Fruit fly (Drosophila melanogaster) whole organism, embryonic: ENCODE data around the gene CG13314.

Source experiments
- Atf-2 ChIP-seq: fragments of 200-800 bp; sonication (Bioruptor generic); optimal IDR thresholded peaks from 2 replicates; lab custom pipeline; 2016; ENCODE audit warnings: missing biosample characterization, missing genetic modification characterization
- BEAF-32 ChIP-seq: fragments of 200-800 bp; sonication (Bioruptor generic); optimal IDR thresholded peaks from 3 replicates; lab custom pipeline; 2017; ENCODE audit warnings: missing biosample characterization, missing genetic modification characterization, mild to moderate bottlenecking, moderate library complexity, missing genetic modification reagents
- Bgb ChIP-seq: fragments of 200-800 bp; sonication (Bioruptor generic); IDR thresholded peaks from 2 replicates; pipeline ENCODE4 v1.3.6; 2022; ENCODE audit warnings: missing biosample characterization, missing genetic modification characterization; ENCODE audit not compliant: partially characterized antibody
- CG11695 ChIP-seq: fragments of 200-800 bp; sonication (Bioruptor generic); IDR thresholded peaks from 3 replicates; pipeline ENCODE4 v1.3.6; 2022; ENCODE audit warnings: missing biosample characterization, missing genetic modification characterization
- CG11723 ChIP-seq: fragments of 200-800 bp; sonication (Bioruptor generic); optimal IDR thresholded peaks from 2 replicates; lab custom pipeline; 2017; ENCODE audit warnings: missing biosample characterization, mild to moderate bottlenecking, missing genetic modification characterization
- CG13123 ChIP-seq: fragments of 200-800 bp; sonication (Bioruptor generic); optimal IDR thresholded peaks from 2 replicates; lab custom pipeline; 2016; ENCODE audit warnings: missing biosample characterization, missing genetic modification characterization
- CG13287 ChIP-seq: fragments of 200-800 bp; sonication (Bioruptor generic); IDR thresholded peaks from 2 replicates; pipeline ENCODE4 v1.3.6; 2022; ENCODE audit warnings: missing biosample characterization, missing genetic modification characterization; ENCODE audit not compliant: partially characterized antibody
- CG14050 ChIP-seq: fragments of 200-800 bp; sonication (Bioruptor generic); IDR thresholded peaks from 3 replicates; pipeline ENCODE4 v1.3.6; 2022; ENCODE audit warnings: missing biosample characterization, missing genetic modification characterization
- CG15514 ChIP-seq: fragments of 200-800 bp; sonication (Bioruptor generic); optimal IDR thresholded peaks from 3 replicates; lab custom pipeline; 2017; ENCODE audit warnings: missing biosample characterization, missing genetic modification characterization, mild to moderate bottlenecking, moderate library complexity, missing genetic modification reagents
- CG16813 ChIP-seq: fragments of 200-800 bp; sonication (Bioruptor generic); IDR thresholded peaks from 3 replicates; pipeline ENCODE4 v1.3.6; 2022; ENCODE audit warnings: missing biosample characterization, missing genetic modification characterization; ENCODE audit not compliant: partially characterized antibody
- CG2116 ChIP-seq: fragments of 200-800 bp; sonication (Bioruptor generic); optimal IDR thresholded peaks from 3 replicates; lab custom pipeline; 2018; ENCODE audit warnings: missing biosample characterization, mild to moderate bottlenecking, missing genetic modification characterization
- CG2120 ChIP-seq: fragments of 200-800 bp; sonication (Bioruptor generic); optimal IDR thresholded peaks from 3 replicates; lab custom pipeline; 2016; ENCODE audit warnings: missing biosample characterization, missing genetic modification characterization
- CG2199 ChIP-seq: fragments of 200-800 bp; sonication (Bioruptor generic); IDR thresholded peaks from 3 replicates; pipeline ENCODE4 v1.3.6; 2022; ENCODE audit warnings: missing biosample characterization, missing genetic modification characterization
- CG2712 ChIP-seq: fragments of 200-800 bp; optimal IDR thresholded peaks from 3 replicates; lab custom pipeline; 2019; ENCODE audit warnings: missing biosample characterization, mild to moderate bottlenecking, missing genetic modification characterization, moderate library complexity
- CG4730 ChIP-seq: fragments of 200-800 bp; sonication (Bioruptor generic); IDR thresholded peaks from 2 replicates; pipeline ENCODE4 v1.3.6; 2022; ENCODE audit warnings: missing biosample characterization, missing genetic modification characterization
- CG6683 ChIP-seq: fragments of 200-800 bp; sonication (Bioruptor generic); optimal IDR thresholded peaks from 2 replicates; lab custom pipeline; 2017; ENCODE audit warnings: missing biosample characterization, mild to moderate bottlenecking, missing genetic modification characterization, missing genetic modification reagents
- CG6765 ChIP-seq: fragments of 200-800 bp; sonication (Bioruptor generic); optimal IDR thresholded peaks from 3 replicates; lab custom pipeline; 2017; ENCODE audit warnings: missing biosample characterization, mild to moderate bottlenecking, missing genetic modification characterization
- CG8281 ChIP-seq: fragments of 200-800 bp; sonication (Bioruptor generic); optimal IDR thresholded peaks from 2 replicates; lab custom pipeline; 2018; ENCODE audit warnings: missing biosample characterization, mild to moderate bottlenecking, missing genetic modification characterization, moderate library complexity
- Dref ChIP-seq: fragments of 200-800 bp; sonication (Bioruptor generic); IDR thresholded peaks from 2 replicates; pipeline ENCODE4 v1.3.6; 2022; ENCODE audit warnings: missing biosample characterization, missing genetic modification characterization
- E2f2 ChIP-seq: fragments of 200-800 bp; sonication (Bioruptor generic); IDR thresholded peaks from 2 replicates; pipeline ENCODE4 v1.3.6; 2022; ENCODE audit warnings: missing biosample characterization, missing genetic modification characterization
- ERR ChIP-seq: fragments of 200-800 bp; sonication (Bioruptor generic); optimal IDR thresholded peaks from 2 replicates; lab custom pipeline; 2016; ENCODE audit warnings: missing biosample characterization, missing genetic modification characterization
- HmgZ ChIP-seq: fragments of 200-800 bp; sonication (Bioruptor generic); optimal IDR thresholded peaks from 2 replicates; lab custom pipeline; 2018; ENCODE audit warnings: missing biosample characterization, mild to moderate bottlenecking, missing genetic modification characterization
- Hr39 ChIP-seq: fragments of >200 bp; optimal IDR thresholded peaks from 2 replicates; lab custom pipeline; 2017
- Lhr ChIP-seq: fragments of 200-800 bp; sonication (Bioruptor generic); optimal IDR thresholded peaks from 3 replicates; lab custom pipeline; 2017; ENCODE audit warnings: mild to moderate bottlenecking, missing biosample characterization, missing genetic modification reagents, missing genetic modification characterization
- MBD-R2 ChIP-seq: fragments of 200-800 bp; sonication (Bioruptor generic); IDR thresholded peaks from 2 replicates; pipeline ENCODE4 v1.3.6; 2022; ENCODE audit warnings: missing biosample characterization, missing genetic modification characterization
- Myb ChIP-seq: fragments of 200-800 bp; sonication (Bioruptor generic); optimal IDR thresholded peaks from 2 replicates; lab custom pipeline; 2016; ENCODE audit warnings: missing biosample characterization, missing genetic modification characterization
- Rx ChIP-seq: fragments of 200-800 bp; sonication (Bioruptor generic); IDR thresholded peaks from 2 replicates; pipeline ENCODE4 v1.3.6; 2022; ENCODE audit warnings: missing biosample characterization, missing genetic modification characterization
- Side ChIP-seq: fragments of 200-800 bp; sonication (Bioruptor generic); optimal IDR thresholded peaks from 2 replicates; lab custom pipeline; 2016; ENCODE audit warnings: missing biosample characterization, missing genetic modification characterization
- Sin3A ChIP-seq: fragments of >200 bp; optimal IDR thresholded peaks from 2 replicates; lab custom pipeline; 2018
- Sry-δ ChIP-seq: fragments of 200-800 bp; sonication (Bioruptor generic); optimal IDR thresholded peaks from 2 replicates; lab custom pipeline; 2016; ENCODE audit warnings: missing biosample characterization, missing genetic modification characterization
- btn ChIP-seq: fragments of 200-800 bp; sonication (Bioruptor generic); optimal IDR thresholded peaks from 2 replicates; lab custom pipeline; 2016; ENCODE audit warnings: missing biosample characterization, missing genetic modification characterization
- cwo ChIP-seq: fragments of 200-800 bp; sonication (Bioruptor generic); optimal IDR thresholded peaks from 3 replicates; lab custom pipeline; 2017; ENCODE audit warnings: missing biosample characterization, missing genetic modification characterization, mild to moderate bottlenecking, moderate library complexity, missing genetic modification reagents
- dmrt99B ChIP-seq: fragments of 200-800 bp; sonication (Bioruptor generic); optimal IDR thresholded peaks from 2 replicates; lab custom pipeline; 2018; ENCODE audit warnings: missing biosample characterization, mild to moderate bottlenecking, missing genetic modification characterization, moderate library complexity
- en ChIP-seq: fragments of 200-800 bp; sonication (Bioruptor generic); optimal IDR thresholded peaks from 2 replicates; lab custom pipeline; 2016; ENCODE audit warnings: missing biosample characterization, missing genetic modification characterization
- fd96Cb ChIP-seq: fragments of 200-800 bp; sonication (Bioruptor generic); optimal IDR thresholded peaks from 2 replicates; lab custom pipeline; 2018; ENCODE audit warnings: missing biosample characterization, mild to moderate bottlenecking, missing genetic modification characterization, moderate library complexity
- gcm ChIP-seq: fragments of 200-800 bp; sonication (Bioruptor generic); optimal IDR thresholded peaks from 2 replicates; lab custom pipeline; 2019; ENCODE audit warnings: missing biosample characterization, mild to moderate bottlenecking, missing genetic modification characterization, moderate library complexity
- gfzf ChIP-seq: fragments of 200-800 bp; sonication (Bioruptor generic); optimal IDR thresholded peaks from 2 replicates; lab custom pipeline; 2016; ENCODE audit warnings: missing biosample characterization, mild to moderate bottlenecking, missing genetic modification characterization, moderate library complexity
- gsb ChIP-seq: fragments of 200-800 bp; sonication (Bioruptor generic); IDR thresholded peaks from 2 replicates; pipeline ENCODE4 v1.3.6; 2022; ENCODE audit warnings: missing biosample characterization, missing genetic modification characterization
- gt ChIP-seq: fragments of 200-800 bp; sonication (Bioruptor generic); IDR thresholded peaks from 2 replicates; pipeline ENCODE4 v1.3.6; 2022; ENCODE audit warnings: missing biosample characterization, missing genetic modification characterization
- jing ChIP-seq: fragments of 200-800 bp; sonication (Bioruptor generic); optimal IDR thresholded peaks from 2 replicates; lab custom pipeline; 2018; ENCODE audit warnings: missing biosample characterization, mild to moderate bottlenecking, missing genetic modification characterization
- knrl ChIP-seq: fragments of 200-800 bp; sonication (Bioruptor generic); IDR thresholded peaks from 3 replicates; pipeline ENCODE4 v1.3.6; 2022; ENCODE audit warnings: missing biosample characterization, missing genetic modification characterization; ENCODE audit not compliant: partially characterized antibody
- lilli ChIP-seq: fragments of 200-800 bp; sonication (Bioruptor generic); optimal IDR thresholded peaks from 3 replicates; lab custom pipeline; 2016; ENCODE audit warnings: missing biosample characterization, missing genetic modification characterization
- nerfin-1 ChIP-seq: fragments of 200-800 bp; sonication (Bioruptor generic); optimal IDR thresholded peaks from 3 replicates; lab custom pipeline; 2019; ENCODE audit warnings: missing biosample characterization, mild to moderate bottlenecking, missing genetic modification characterization, moderate library complexity
- nmo ChIP-seq: fragments of 200-800 bp; sonication (Bioruptor generic); optimal IDR thresholded peaks from 2 replicates; lab custom pipeline; 2018; ENCODE audit warnings: missing biosample characterization, mild to moderate bottlenecking, missing genetic modification characterization, moderate library complexity
- pzg ChIP-seq: fragments of 200-800 bp; sonication (Bioruptor generic); optimal IDR thresholded peaks from 3 replicates; lab custom pipeline; 2018; ENCODE audit warnings: missing biosample characterization, mild to moderate bottlenecking, missing genetic modification characterization, moderate library complexity
- run ChIP-seq: fragments of 200-800 bp; sonication (Bioruptor generic); optimal IDR thresholded peaks from 3 replicates; lab custom pipeline; 2018; ENCODE audit warnings: missing biosample characterization, mild to moderate bottlenecking, missing genetic modification characterization
- sens ChIP-seq: fragments of 200-800 bp; sonication (Bioruptor generic); peaks from one replicate; lab custom pipeline; 2016; ENCODE audit warnings: missing biosample characterization, missing genetic modification characterization
- stwl ChIP-seq: fragments of 200-800 bp; sonication (Bioruptor generic); optimal IDR thresholded peaks from 3 replicates; lab custom pipeline; 2018; ENCODE audit warnings: missing biosample characterization, mild to moderate bottlenecking, missing genetic modification characterization, moderate library complexity
- tin ChIP-seq: fragments of 200-800 bp; sonication (Bioruptor generic); optimal IDR thresholded peaks from 3 replicates; lab custom pipeline; 2016; ENCODE audit warnings: missing biosample characterization, missing genetic modification characterization
- vnd ChIP-seq: fragments of 200-800 bp; sonication (Bioruptor generic); IDR thresholded peaks from 3 replicates; pipeline ENCODE4 v1.3.6; 2022; ENCODE audit warnings: missing biosample characterization, missing genetic modification characterization; ENCODE audit not compliant: partially characterized antibody
- zen ChIP-seq: fragments of 200-800 bp; sonication (Bioruptor generic); optimal IDR thresholded peaks from 3 replicates; lab custom pipeline; 2018; ENCODE audit warnings: missing biosample characterization, mild to moderate bottlenecking, missing genetic modification characterization, moderate library complexity

The CG13314 gene

dm6 chr3L:8986582-8986981 is 5.0 kb downstream of the CG13314 start, which contains the start of gene CG5068 (continued):
- no peak for TF ChIP-seq Side (GFP tag; lab: Kevin White, UChicago)
- no peak for TF ChIP-seq vnd (GFP tag; lab: Robert Waterston, UW)
- no peak for TF ChIP-seq jing (GFP tag; lab: Kevin White, UChicago)
- TF ChIP-seq CG11695 (GFP tag; lab: Robert Waterston, UW): no peak
- TF ChIP-seq BEAF-32 (GFP tag; lab: Kevin White, UChicago): peak; percentile 34
- no peak for TF ChIP-seq fd96Cb
- TF ChIP-seq CG13123 (GFP tag; lab: Kevin White, UChicago): no peak
- no peak for TF ChIP-seq CG2712
- no peak for TF ChIP-seq Hr39 (lab: Kevin White, UChicago)
- peak; percentile 86 for TF ChIP-seq MBD-R2 (GFP tag; lab: Robert Waterston, UW)
- TF ChIP-seq CG13287 (GFP tag; lab: Robert Waterston, UW): peak; percentile 42; the same call in 1 of the 2 replicates
- no peak for TF ChIP-seq gcm (GFP tag; lab: Kevin White, UChicago)
- no peak for TF ChIP-seq nerfin-1 (tag; lab: Kevin White, UChicago)
- TF ChIP-seq knrl (GFP tag; lab: Robert Waterston, UW): peak; percentile 23; the same call in 1 of the 3 replicates
- peak; percentile 83 for TF ChIP-seq E2f2 (GFP tag; lab: Robert Waterston, UW)
- TF ChIP-seq CG11723 (GFP tag; lab: Kevin White, UChicago): no peak
- TF ChIP-seq CG6683 (GFP tag; lab: Kevin White, UChicago): no peak
- TF ChIP-seq run (tag; lab: Kevin White, UChicago): no peak
- TF ChIP-seq stwl (tag; lab: Kevin White, UChicago): peak; percentile 79
- TF ChIP-seq en (GFP tag; lab: Kevin White, UChicago): no peak
- TF ChIP-seq Sry-δ: peak; percentile 32
- TF ChIP-seq nmo (GFP tag; lab: Kevin White, UChicago): peak; percentile 21
- TF ChIP-seq CG2116 (GFP tag; lab: Kevin White, UChicago): peak; percentile 39
- TF ChIP-seq Myb (GFP tag; lab: Kevin White, UChicago): peak; percentile 98
- TF ChIP-seq CG2120: no peak
- TF ChIP-seq lilli (GFP tag; lab: Kevin White, UChicago): no peak
- TF ChIP-seq CG6765 (GFP tag; lab: Kevin White, UChicago): no peak
- TF ChIP-seq Atf-2 (GFP tag; lab: Kevin White, UChicago): no peak
- no peak for TF ChIP-seq CG14050 (GFP tag; lab: Robert Waterston, UW)
- TF ChIP-seq Sin3A (lab: Kevin White, UChicago): peak; percentile 33
- TF ChIP-seq gsb (GFP tag; lab: Robert Waterston, UW): no peak
- peak; percentile 14 for TF ChIP-seq HmgZ
- TF ChIP-seq dmrt99B (tag; lab: Kevin White, UChicago): no peak
- peak; percentile 87 for TF ChIP-seq pzg
- peak; percentile 64 for TF ChIP-seq gfzf
- TF ChIP-seq CG15514 (GFP tag; lab: Kevin White, UChicago): peak; percentile 60
- TF ChIP-seq btn (GFP tag; lab: Kevin White, UChicago): no peak
- TF ChIP-seq sens (GFP tag; lab: Kevin White, UChicago): no peak
- no peak for TF ChIP-seq CG4730 (GFP tag; lab: Robert Waterston, UW)
- no peak for TF ChIP-seq zen (tag; lab: Kevin White, UChicago)
- TF ChIP-seq gt (GFP tag; lab: Robert Waterston, UW): no peak
- TF ChIP-seq CG2199 (GFP tag; lab: Robert Waterston, UW): 0 out of 3 replicates have a peak, but pooled peaks have one; percentile 20
- no peak for TF ChIP-seq CG8281 (tag; lab: Kevin White, UChicago)
- TF ChIP-seq Bgb (GFP tag; lab: Robert Waterston, UW): peak; percentile 49; the same call in 1 of the 2 replicates
- no peak; the same call in 2 of the 3 replicates for TF ChIP-seq CG16813 (GFP tag; lab: Robert Waterston, UW)
- no peak for TF ChIP-seq Rx
- TF ChIP-seq Lhr (GFP tag; lab: Kevin White, UChicago): peak; percentile 21
- TF ChIP-seq cwo (GFP tag; lab: Kevin White, UChicago): no peak
- no peak for TF ChIP-seq tin (GFP tag; lab: Kevin White, UChicago)
- TF ChIP-seq Dref (GFP tag; lab: Robert Waterston, UW): peak; percentile 33; the same call in 1 of the 2 replicates
- no peak for TF ChIP-seq ERR (GFP tag; lab: Kevin White, UChicago)
